Worm (Caenorhabditis elegans) whole organism, L2 larva: Measurements from ENCODE around the gene egrh-3.
"Not testable (repeated sequence)": the region's sequence is repeated elsewhere in the genome, so short reads cannot be mapped to it uniquely, and the experiment has no call there.

ENCODE experiments used
- C34F6.9 ChIP-seq: fragments of 150-350 bp; optimal IDR thresholded peaks from 2 replicates; lab custom pipeline; 2014; ENCODE audit warnings: missing biosample characterization, missing genetic modification characterization
- R02D3.7 ChIP-seq: fragments of 150-350 bp; optimal IDR thresholded peaks from 2 replicates; lab custom pipeline; 2014; ENCODE audit warnings: missing biosample characterization, missing genetic modification characterization
- Y55F3AM.14 ChIP-seq: fragments of 200-800 bp; sonication (Bioruptor generic); optimal IDR thresholded peaks from 2 replicates; lab custom pipeline; 2018; ENCODE audit warnings: mild to moderate bottlenecking, missing genetic modification characterization, missing compliant biosample characterization
- ZK546.5 ChIP-seq: sonication (generic microtip); optimal IDR thresholded peaks from 2 replicates; lab custom pipeline; 2017; ENCODE audit warnings: missing biosample characterization, missing genetic modification characterization
- alr-1 ChIP-seq: fragments of 150-350 bp; optimal IDR thresholded peaks from 2 replicates; lab custom pipeline; 2014; ENCODE audit warnings: missing biosample characterization, missing genetic modification characterization
- ama-1 ChIP-seq: fragments of 150-350 bp; optimal IDR thresholded peaks from 2 replicates; lab custom pipeline; 2018; ENCODE audit warnings: inconsistent platforms
- blmp-1 ChIP-seq: sonication (generic microtip); optimal IDR thresholded peaks from 2 replicates; lab custom pipeline; 2017; ENCODE audit warnings: missing genetic modification characterization, mild to moderate bottlenecking, missing compliant biosample characterization, antibody characterized with exemption, moderate library complexity; ENCODE audit not compliant: insufficient read depth
- ceh-82 ChIP-seq: fragments of 150-350 bp; optimal IDR thresholded peaks from 2 replicates; lab custom pipeline; 2014; ENCODE audit warnings: missing biosample characterization, missing genetic modification characterization
- crh-2 ChIP-seq: sonication (generic microtip); optimal IDR thresholded peaks from 2 replicates; lab custom pipeline; 2017; ENCODE audit warnings: missing biosample characterization, missing genetic modification characterization
- egl-27 ChIP-seq: sonication (generic microtip); optimal IDR thresholded peaks from 3 replicates; lab custom pipeline; 2017; ENCODE audit warnings: missing biosample characterization, missing genetic modification reagents, missing genetic modification characterization
- elt-3 ChIP-seq: sonication (generic microtip); optimal IDR thresholded peaks from 2 replicates; lab custom pipeline; 2017; ENCODE audit warnings: missing biosample characterization, missing genetic modification characterization
- fos-1 ChIP-seq: fragments of 150-350 bp; optimal IDR thresholded peaks from 2 replicates; lab custom pipeline; 2014; ENCODE audit warnings: missing biosample characterization, missing genetic modification characterization
- lin-13 ChIP-seq: fragments of 150-350 bp; optimal IDR thresholded peaks from 2 replicates; lab custom pipeline; 2014; ENCODE audit warnings: missing biosample characterization, missing genetic modification reagents, missing genetic modification characterization
- lsy-2 ChIP-seq, 2 experiments: fragments of 150-350 bp in 1 of 2; sonication (generic microtip) in 1 of 2; optimal IDR thresholded peaks; 2 replicates each; lab custom pipeline; 2014 to 2017; ENCODE audit warnings: missing biosample characterization in 2 of 2, missing genetic modification characterization in 2 of 2
- mab-5 ChIP-seq: fragments of 150-350 bp; optimal IDR thresholded peaks from 2 replicates; lab custom pipeline; 2014; ENCODE audit warnings: missing biosample characterization, missing genetic modification characterization
- mbf-1 ChIP-seq: sonication (generic microtip); optimal IDR thresholded peaks from 2 replicates; lab custom pipeline; 2017; ENCODE audit warnings: missing biosample characterization, missing genetic modification characterization
- mdl-1 ChIP-seq, 2 experiments: fragments of 150-350 bp in 1 of 2; sonication (generic microtip) in 1 of 2; optimal IDR thresholded peaks; 2 replicates each; lab custom pipeline; 2017; ENCODE audit warnings: missing biosample characterization in 2 of 2, missing genetic modification characterization in 2 of 2
- nhr-11 ChIP-seq: fragments of 150-350 bp; optimal IDR thresholded peaks from 2 replicates; lab custom pipeline; 2014; ENCODE audit warnings: missing biosample characterization, missing genetic modification characterization
- nhr-12 ChIP-seq: fragments of 150-350 bp; optimal IDR thresholded peaks from 2 replicates; lab custom pipeline; 2014; ENCODE audit warnings: missing biosample characterization, missing genetic modification characterization
- nhr-129 ChIP-seq: fragments of 150-350 bp; optimal IDR thresholded peaks from 2 replicates; lab custom pipeline; 2014; ENCODE audit warnings: missing biosample characterization, missing genetic modification characterization
- nhr-21 ChIP-seq: fragments of 150-350 bp; optimal IDR thresholded peaks from 2 replicates; lab custom pipeline; 2014; ENCODE audit warnings: missing biosample characterization, missing genetic modification characterization
- nhr-237 ChIP-seq: fragments of 150-350 bp; optimal IDR thresholded peaks from 2 replicates; lab custom pipeline; 2014; ENCODE audit warnings: missing biosample characterization, missing genetic modification characterization
- nhr-25 ChIP-seq: fragments of 150-350 bp; sonication (generic microtip); optimal IDR thresholded peaks from 3 replicates; lab custom pipeline; 2014; ENCODE audit warnings: missing biosample characterization, missing genetic modification characterization
- nhr-6 ChIP-seq: fragments of 150-350 bp; optimal IDR thresholded peaks from 2 replicates; lab custom pipeline; 2014; ENCODE audit warnings: missing biosample characterization, missing genetic modification characterization
- nhr-77 ChIP-seq: fragments of 150-350 bp; optimal IDR thresholded peaks from 2 replicates; lab custom pipeline; 2014; ENCODE audit warnings: missing biosample characterization, missing genetic modification characterization
- sem-4 ChIP-seq: fragments of 150-350 bp; optimal IDR thresholded peaks from 2 replicates; lab custom pipeline; 2014; ENCODE audit warnings: missing biosample characterization, missing genetic modification reagents, missing genetic modification characterization
- skn-1 ChIP-seq: sonication (generic microtip); optimal IDR thresholded peaks from 2 replicates; lab custom pipeline; 2017; ENCODE audit warnings: missing biosample characterization, missing genetic modification characterization
- sma-3 ChIP-seq: sonication (generic microtip); optimal IDR thresholded peaks from 2 replicates; lab custom pipeline; 2016; ENCODE audit warnings: missing genetic modification reagents, missing genetic modification characterization, missing compliant biosample characterization
- sma-9 ChIP-seq, 2 experiments: fragments of 150-350 bp in 1 of 2; sonication (generic microtip) in 1 of 2; optimal IDR thresholded peaks; 2 replicates each; lab custom pipeline; 2014 to 2016; ENCODE audit warnings: missing genetic modification characterization in 2 of 2, mild to moderate bottlenecking in 1 of 2, missing biosample characterization in 1 of 2, missing compliant biosample characterization in 1 of 2, missing genetic modification reagents in 1 of 2, moderate library complexity in 1 of 2
- unc-39 ChIP-seq: fragments of 150-350 bp; optimal IDR thresholded peaks from 2 replicates; lab custom pipeline; 2014; ENCODE audit warnings: missing biosample characterization, missing genetic modification characterization
- unc-55 ChIP-seq: fragments of 150-350 bp; sonication (generic microtip); optimal IDR thresholded peaks from 3 replicates; lab custom pipeline; 2014; ENCODE audit warnings: missing biosample characterization, missing genetic modification reagents, missing genetic modification characterization
- unc-62 ChIP-seq: fragments of 150-350 bp; optimal IDR thresholded peaks from 2 replicates; lab custom pipeline; 2014; ENCODE audit warnings: missing biosample characterization, missing genetic modification reagents, missing genetic modification characterization
- ztf-1 ChIP-seq: fragments of 200-800 bp; sonication (Bioruptor generic); conservative IDR thresholded peaks from 2 replicates; pipeline ENCODE4 v1.3.6; 2022; ENCODE audit warnings: missing genetic modification characterization, missing compliant biosample characterization
- ztf-11 ChIP-seq: sonication (generic microtip); optimal IDR thresholded peaks from 2 replicates; lab custom pipeline; 2017; ENCODE audit warnings: missing biosample characterization, missing genetic modification characterization
- ztf-4 ChIP-seq: fragments of 150-350 bp; optimal IDR thresholded peaks from 2 replicates; lab custom pipeline; 2014; ENCODE audit warnings: missing biosample characterization, missing genetic modification characterization

Gene egrh-3

DNA sequence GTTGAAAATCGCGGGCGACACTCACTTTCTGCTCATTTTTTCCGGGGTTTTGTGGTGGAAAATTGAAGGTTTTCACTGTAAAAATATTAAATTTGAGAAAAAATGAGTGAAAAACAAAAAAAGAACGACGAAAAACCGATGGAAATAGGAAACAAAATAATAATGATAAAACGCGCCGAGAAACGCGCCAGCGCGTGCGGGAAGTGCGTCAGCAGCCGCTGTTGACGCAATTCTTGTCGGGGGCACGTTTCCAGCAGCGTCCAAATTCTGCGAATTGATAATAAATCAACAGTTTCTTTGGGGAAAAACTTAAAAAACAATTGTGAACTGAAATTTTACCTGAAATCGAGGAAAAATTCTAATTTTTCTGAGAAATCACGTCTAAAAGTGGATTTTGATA is 37.2 kb upstream of the egrh-3 start, which contains the start of gene ubxn-2 (continued):
- TF ChIP-seq nhr-12 (no peak), sem-4 (tag; lab: Kevin White, UChicago) (peak; percentile 44), nhr-11 (tag; lab: Kevin White, UChicago) (no peak), nhr-25 (peak; percentile 74), ztf-4 (no peak), R02D3.7 (no peak), crh-2 (tag; lab: Kevin White, UChicago) (peak; percentile 59), ZK546.5 (tag; lab: Kevin White, UChicago) (no peak), ztf-1 (no peak), ceh-82 (peak; percentile 10), ama-1 (lab: Kevin White, UChicago) (no peak), lin-13 (GFP tag; lab: Kevin White, UChicago) (peak; percentile 88)

DNA sequence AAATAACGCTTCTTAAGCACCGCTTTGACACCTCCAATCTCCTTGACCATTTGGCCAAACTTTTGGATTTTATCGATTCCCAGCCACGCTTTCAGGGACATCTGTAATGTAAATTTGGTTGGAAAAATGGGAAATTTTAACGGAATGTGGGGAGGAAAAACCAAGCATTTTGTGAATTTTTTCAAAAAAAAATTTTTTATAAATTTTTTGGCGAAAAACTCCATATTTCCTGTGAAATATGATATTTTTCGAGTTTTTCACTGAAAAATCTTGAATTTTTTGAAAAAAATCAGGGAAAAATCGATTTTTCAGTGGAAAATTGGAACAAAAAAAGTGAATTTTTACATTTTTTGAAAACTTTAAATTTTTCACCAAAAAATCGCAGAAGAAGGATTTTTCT is 31.2 kb upstream of the egrh-3 start, which contains the start of gene ndua-12:
Gene ndua-12 (minus strand): TSS at position 101 of the 400 bp plus-strand sequence.
- not testable (repeated sequence) for TF ChIP-seq nhr-237 (tag; lab: Kevin White, UChicago); ztf-11; sem-4 (tag; lab: Kevin White, UChicago)

DNA sequence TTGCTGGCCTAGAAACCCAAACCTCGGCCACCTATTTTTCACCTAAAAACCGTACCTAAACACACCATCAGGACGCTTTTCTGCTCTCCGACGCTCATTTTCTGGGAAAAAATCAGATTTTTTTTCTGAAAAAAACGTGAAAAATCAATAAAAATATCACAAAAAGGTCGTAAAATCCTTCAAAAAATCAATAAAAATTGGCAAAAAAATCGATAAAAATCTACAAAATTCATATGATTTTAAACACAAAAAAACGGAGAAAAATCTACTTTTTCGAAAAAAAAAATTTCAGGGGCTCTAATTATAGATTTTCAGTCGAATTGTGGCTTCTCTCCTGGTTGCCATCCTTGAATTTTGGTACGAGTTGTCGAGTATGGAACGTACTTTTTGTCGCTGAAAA is 27.9 kb upstream of the egrh-3 start, which contains the start of gene Y94H6A.7:
Gene Y94H6A.7 (minus strand): TSS at position 101 of the 400 bp plus-strand sequence.
- not testable (repeated sequence) for TF ChIP-seq Y55F3AM.14 (GFP tag; lab: Kevin White, UChicago); nhr-129; ztf-1

DNA sequence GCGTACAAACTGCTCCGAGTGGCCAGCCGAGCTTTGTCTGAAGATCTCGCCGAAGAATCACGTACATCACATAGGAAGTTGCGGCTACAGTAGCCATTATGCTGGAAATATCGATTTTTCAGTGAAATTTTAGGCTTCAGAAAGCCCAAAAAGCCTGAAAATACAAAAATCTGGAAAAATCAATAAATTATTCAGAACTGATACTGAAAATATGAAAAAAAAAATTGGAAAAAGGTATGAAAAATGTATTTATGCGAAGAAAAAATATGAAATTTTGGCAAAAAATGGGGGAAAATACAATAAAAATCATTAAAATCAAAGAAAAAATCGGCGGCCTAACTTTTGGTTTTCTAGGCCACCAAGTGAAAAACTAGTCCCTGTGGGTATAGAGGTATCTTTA is 24.4 kb upstream of the egrh-3 start, which contains the start of gene Y94H6A.12:
Gene Y94H6A.12 (minus strand): TSS at position 101 of the 400 bp plus-strand sequence.
- TF ChIP-seq alr-1 (tag; lab: Kevin White, UChicago) (no peak), sma-9 (GFP tag; optimal IDR thresholded peaks at IDR 0.05; lab: Kevin White, UChicago) (no peak), sma-9 (tag; optimal IDR thresholded peaks at IDR 0.05; lab: Kevin White, UChicago) (no peak), unc-62 (GFP tag; lab: Kevin White, UChicago) (no peak), nhr-6 (no peak), blmp-1 (tag; lab: Kevin White, UChicago) (no peak), unc-55 (GFP tag; lab: Kevin White, UChicago) (no peak), mbf-1 (tag; lab: Kevin White, UChicago) (no peak), elt-3 (tag; lab: Kevin White, UChicago) (no peak), nhr-21 (tag; lab: Kevin White, UChicago) (no peak), ztf-1 (no peak), mab-5 (tag; lab: Kevin White, UChicago) (no peak), nhr-77 (tag; lab: Kevin White, UChicago) (no peak), lsy-2 (tag; optimal IDR thresholded peaks at IDR 0.05; lab: Kevin White, UChicago) (no peak), egl-27 (tag; lab: Kevin White, UChicago) (no peak), ceh-82 (no peak), mdl-1 (tag; optimal IDR thresholded peaks at IDR 0.05; lab: Kevin White, UChicago) (no peak), unc-39 (tag; lab: Kevin White, UChicago) (no peak), ztf-11 (no peak)

DNA sequence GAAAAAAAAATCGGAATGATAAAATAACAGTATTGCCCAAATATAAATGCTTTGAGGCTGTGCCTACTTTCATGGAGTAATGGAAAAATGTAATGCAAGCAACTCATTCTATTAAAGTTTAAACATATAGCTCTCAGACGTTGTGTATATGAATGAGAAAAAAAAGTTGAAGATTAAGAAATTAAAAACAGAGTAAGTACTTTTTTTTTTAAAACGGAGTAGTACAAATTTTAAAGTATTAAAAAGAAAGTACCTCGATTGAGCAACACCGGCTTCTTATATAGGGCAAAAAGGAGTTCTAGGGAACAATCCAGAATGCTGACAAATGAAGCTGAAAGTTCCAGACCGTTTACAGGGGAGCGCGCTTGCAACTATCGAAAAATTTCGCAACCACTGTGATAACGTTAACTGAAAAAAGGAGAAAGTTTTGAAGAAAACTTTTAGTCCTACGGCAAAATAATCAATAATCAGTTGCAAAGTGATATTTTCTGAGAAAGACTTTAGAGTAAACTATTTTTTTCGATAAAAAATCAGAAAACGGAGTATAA is 22.6 kb upstream of the egrh-3 start:
- TF ChIP-seq nhr-25 (no peak), sma-9 (GFP tag; optimal IDR thresholded peaks at IDR 0.05; lab: Kevin White, UChicago) (no peak), sma-9 (tag; optimal IDR thresholded peaks at IDR 0.05; lab: Kevin White, UChicago) (no peak), C34F6.9 (tag; lab: Kevin White, UChicago) (peak; percentile 10), elt-3 (tag; lab: Kevin White, UChicago) (no peak), lsy-2 (tag; optimal IDR thresholded peaks at IDR 0.05; lab: Kevin White, UChicago) (peak in 1 of 2 experiments; percentile 15), unc-39 (tag; lab: Kevin White, UChicago) (no peak), crh-2 (tag; lab: Kevin White, UChicago) (peak; percentile 63), skn-1 (tag; lab: Kevin White, UChicago) (peak; percentile 94), blmp-1 (tag; lab: Kevin White, UChicago) (no peak), unc-55 (GFP tag; lab: Kevin White, UChicago) (peak; percentile 47), ama-1 (lab: Kevin White, UChicago) (peak; percentile 65), lin-13 (GFP tag; lab: Kevin White, UChicago) (peak; percentile 23), sma-3 (GFP tag; lab: Kevin White, UChicago) (peak; percentile 12), ztf-11 (no peak), unc-62 (GFP tag; lab: Kevin White, UChicago) (no peak), fos-1 (tag; lab: Kevin White, UChicago) (peak; percentile 19)
